Worm (Caenorhabditis elegans) whole organism, early embryonic: ENCODE data around the gene dmd-9.

Experiments
- B0310.2 ChIP-seq: sonication (generic microtip); optimal IDR thresholded peaks from 2 replicates; lab custom pipeline; 2016; ENCODE audit warnings: mild to moderate bottlenecking, missing genetic modification characterization, missing compliant biosample characterization
- F13C5.2 ChIP-seq: sonication (generic microtip); optimal IDR thresholded peaks from 2 replicates; lab custom pipeline; 2017; ENCODE audit warnings: mild to moderate bottlenecking, missing genetic modification characterization, inconsistent platforms, missing compliant biosample characterization
- aly-1 ChIP-seq: sonication (generic microtip); optimal IDR thresholded peaks from 2 replicates; lab custom pipeline; 2016; ENCODE audit warnings: missing genetic modification characterization, missing compliant biosample characterization
- ama-1 ChIP-seq: fragments of 150-350 bp; optimal IDR thresholded peaks from 2 replicates; lab custom pipeline; 2014
- ceh-13 ChIP-seq: fragments of 200-800 bp; sonication (Bioruptor generic); optimal IDR thresholded peaks from 2 replicates; lab custom pipeline; 2018; ENCODE audit warnings: mild to moderate bottlenecking, missing genetic modification characterization, missing compliant biosample characterization
- ceh-36 ChIP-seq: sonication (generic microtip); optimal IDR thresholded peaks from 2 replicates; lab custom pipeline; 2016; ENCODE audit warnings: missing genetic modification characterization, inconsistent platforms, missing compliant biosample characterization
- ets-7 ChIP-seq: sonication (generic microtip); optimal IDR thresholded peaks from 2 replicates; lab custom pipeline; 2016; ENCODE audit warnings: missing genotype, missing genetic modification characterization, missing compliant biosample characterization
- flt-1 ChIP-seq: fragments of 200-800 bp; sonication (Bioruptor generic); IDR thresholded peaks from 2 replicates; pipeline ENCODE4 v1.3.6; 2022; ENCODE audit warnings: missing genetic modification characterization, missing compliant biosample characterization
- hmbx-1 ChIP-seq: sonication (generic microtip); optimal IDR thresholded peaks from 2 replicates; lab custom pipeline; 2016; ENCODE audit warnings: mild to moderate bottlenecking, missing genetic modification characterization, missing compliant biosample characterization
- hmg-4 ChIP-seq: fragments of 200-800 bp; sonication (Bioruptor generic); optimal IDR thresholded peaks from 2 replicates; lab custom pipeline; 2018; ENCODE audit warnings: mild to moderate bottlenecking, missing genetic modification characterization, missing compliant biosample characterization
- hnd-1 ChIP-seq: sonication (generic microtip); optimal IDR thresholded peaks from 2 replicates; lab custom pipeline; 2016; ENCODE audit warnings: missing genetic modification characterization, missing compliant biosample characterization
- pes-1 ChIP-seq: fragments of 200-800 bp; sonication (Bioruptor generic); IDR thresholded peaks from 2 replicates; pipeline ENCODE4 v1.3.6; 2022; ENCODE audit warnings: missing genetic modification reagents, missing genetic modification characterization, missing compliant biosample characterization
- scrt-1 ChIP-seq: fragments of 200-800 bp; sonication (Bioruptor generic); IDR thresholded peaks from 2 replicates; pipeline ENCODE4 v1.3.6; 2022; ENCODE audit warnings: missing genetic modification characterization, missing compliant biosample characterization
- sea-1 ChIP-seq: fragments of 200-800 bp; sonication (Bioruptor generic); conservative IDR thresholded peaks from 2 replicates; pipeline ENCODE4 v1.3.6; 2022; ENCODE audit warnings: missing genetic modification characterization, missing compliant biosample characterization
- tbx-11 ChIP-seq: fragments of 200-800 bp; sonication (Bioruptor generic); IDR thresholded peaks from 2 replicates; pipeline ENCODE4 v1.3.6; 2022; ENCODE audit warnings: missing genetic modification characterization, missing compliant biosample characterization
- tbx-37 ChIP-seq: fragments of 200-800 bp; sonication (Bioruptor generic); conservative IDR thresholded peaks from 2 replicates; pipeline ENCODE4 v1.3.6; 2022; ENCODE audit warnings: missing genetic modification reagents, missing genetic modification characterization, missing compliant biosample characterization
- tra-4 ChIP-seq: sonication (generic microtip); optimal IDR thresholded peaks from 2 replicates; lab custom pipeline; 2017; ENCODE audit warnings: missing genetic modification characterization, missing compliant biosample characterization

dmd-9 gene

ce11 chrIV:3234269-3234668, 20.1 kb downstream of the dmd-9 start:
- TF ChIP-seq ceh-36 (tag; lab: Kevin White, UChicago) = no peak
- TF ChIP-seq hmg-4 (GFP tag; lab: Kevin White, UChicago) = no peak
- no peak for TF ChIP-seq flt-1 (GFP tag; lab: Robert Waterston, UW)
- no peak for TF ChIP-seq ceh-13 (GFP tag; lab: Kevin White, UChicago)
- no peak for TF ChIP-seq hmbx-1 (tag; lab: Kevin White, UChicago)

ce11 chrIV:3233429-3233885, 20.9 kb downstream of the dmd-9 start:
- peak; percentile 6; the same call in 1 of the 2 replicates for TF ChIP-seq scrt-1
- TF ChIP-seq ama-1 (lab: Kevin White, UChicago) = peak; percentile 25
- TF ChIP-seq F13C5.2 = no peak
- peak; percentile 84 for TF ChIP-seq aly-1 (tag; lab: Kevin White, UChicago)

ce11 chrIV:3232694-3233372, 21.5 kb downstream of the dmd-9 start:
- TF ChIP-seq tbx-11 (GFP tag; lab: Robert Waterston, UW) (peak; percentile 69), pes-1 (peak; percentile 78), F13C5.2 (peak; percentile 81), ceh-13 (GFP tag; lab: Kevin White, UChicago) (no peak), B0310.2 (tag; lab: Kevin White, UChicago) (peak; percentile 78), ceh-36 (tag; lab: Kevin White, UChicago) (peak; percentile 27), hmg-4 (GFP tag; lab: Kevin White, UChicago) (peak; percentile 86), hmbx-1 (tag; lab: Kevin White, UChicago) (peak; percentile 18), scrt-1 (peak; percentile 74), flt-1 (GFP tag; lab: Robert Waterston, UW) (peak; percentile 56; the same call in 1 of the 2 replicates), sea-1 (peak; percentile 79), ets-7 (tag; lab: Kevin White, UChicago) (peak; percentile 47), ama-1 (lab: Kevin White, UChicago) (peak; percentile 99), hnd-1 (tag; lab: Kevin White, UChicago) (peak; percentile 4), tra-4 (tag; lab: Kevin White, UChicago) (peak; percentile 6), aly-1 (tag; lab: Kevin White, UChicago) (no peak), tbx-37 (GFP tag; lab: Robert Waterston, UW) (no peak; the same call in 1 of the 2 replicates)

- no peak for TF ChIP-seq scrt-1
- TF ChIP-seq hmg-4 (GFP tag; lab: Kevin White, UChicago) = peak; percentile 17
- no peak for TF ChIP-seq ets-7 (tag; lab: Kevin White, UChicago)
These were observed 22.7 kb downstream of the dmd-9 start for ce11 chrIV:3231644-3232043.

ce11 chrIV:3227549-3228139, 26.7 kb downstream of the dmd-9 start:
- TF ChIP-seq sea-1 (no peak), tbx-11 (GFP tag; lab: Robert Waterston, UW) (no peak), aly-1 (tag; lab: Kevin White, UChicago) (no peak), B0310.2 (tag; lab: Kevin White, UChicago) (no peak), tra-4 (tag; lab: Kevin White, UChicago) (no peak), hnd-1 (tag; lab: Kevin White, UChicago) (no peak), F13C5.2 (peak; percentile 52), ama-1 (lab: Kevin White, UChicago) (no peak), pes-1 (no peak), ets-7 (tag; lab: Kevin White, UChicago) (no peak), ceh-13 (GFP tag; lab: Kevin White, UChicago) (no peak), hmg-4 (GFP tag; lab: Kevin White, UChicago) (peak; percentile 48), hmbx-1 (tag; lab: Kevin White, UChicago) (no peak), flt-1 (GFP tag; lab: Robert Waterston, UW) (no peak), scrt-1 (no peak)

- TF ChIP-seq B0310.2 (tag; lab: Kevin White, UChicago) (no peak), ama-1 (lab: Kevin White, UChicago) (no peak), tbx-11 (GFP tag; lab: Robert Waterston, UW) (no peak), ceh-13 (GFP tag; lab: Kevin White, UChicago) (no peak), flt-1 (GFP tag; lab: Robert Waterston, UW) (no peak), sea-1 (no peak), hnd-1 (tag; lab: Kevin White, UChicago) (no peak)
These were observed 32.2 kb downstream of the dmd-9 start, which contains the start of gene Y67D8A.2 for ce11 chrIV:3222140-3222539. Gene Y67D8A.2, plus strand, starts transcription at chrIV:3222440.

- TF ChIP-seq B0310.2 (tag; lab: Kevin White, UChicago) = no peak
- no peak for TF ChIP-seq aly-1 (tag; lab: Kevin White, UChicago)
- no peak for TF ChIP-seq hmg-4 (GFP tag; lab: Kevin White, UChicago)
- TF ChIP-seq tbx-37 (GFP tag; lab: Robert Waterston, UW) = no peak
- no peak for TF ChIP-seq sea-1
- TF ChIP-seq F13C5.2 = no peak
- TF ChIP-seq tra-4 (tag; lab: Kevin White, UChicago) = no peak
- no peak for TF ChIP-seq ama-1 (lab: Kevin White, UChicago)
- TF ChIP-seq hnd-1 (tag; lab: Kevin White, UChicago) = no peak
- TF ChIP-seq tbx-11 (GFP tag; lab: Robert Waterston, UW) = no peak
- TF ChIP-seq ets-7 (tag; lab: Kevin White, UChicago) = no peak
- TF ChIP-seq ceh-36 (tag; lab: Kevin White, UChicago) = no peak
- TF ChIP-seq scrt-1 = no peak
- TF ChIP-seq pes-1 = no peak
- no peak for TF ChIP-seq flt-1 (GFP tag; lab: Robert Waterston, UW)
- no peak for TF ChIP-seq ceh-13 (GFP tag; lab: Kevin White, UChicago)
- no peak for TF ChIP-seq hmbx-1 (tag; lab: Kevin White, UChicago)
These were observed 33.2 kb downstream of the dmd-9 start for ce11 chrIV:3221158-3221557.
